Worm (Caenorhabditis elegans) whole organism, midembryonic: Measurements from ENCODE around the gene Y22D7AR.7.

Experiments used
- T22C8.4 ChIP-seq: fragments of 200-800 bp; sonication (Bioruptor generic); IDR thresholded peaks from 2 replicates; pipeline ENCODE4 v1.3.6; 2022; ENCODE audit warnings: missing genetic modification characterization, missing compliant biosample characterization
- cog-1 ChIP-seq: sonication (generic microtip); optimal IDR thresholded peaks from 2 replicates; lab custom pipeline; 2016; ENCODE audit warnings: missing genetic modification characterization, missing compliant biosample characterization
- flt-1 ChIP-seq: fragments of 200-800 bp; sonication (Bioruptor generic); IDR thresholded peaks from 2 replicates; pipeline ENCODE4 v1.3.6; 2022; ENCODE audit warnings: missing genetic modification characterization, missing compliant biosample characterization
- klf-2 ChIP-seq: fragments of 200-800 bp; sonication (Bioruptor generic); conservative IDR thresholded peaks from 2 replicates; pipeline ENCODE4 v1.3.6; 2022; ENCODE audit warnings: missing genetic modification reagents, missing genetic modification characterization, missing compliant biosample characterization
- med-1 ChIP-seq: sonication (generic microtip); optimal IDR thresholded peaks from 2 replicates; lab custom pipeline; 2017; ENCODE audit warnings: missing genetic modification characterization, mild to moderate bottlenecking, missing compliant biosample characterization, antibody characterized with exemption, missing genetic modification reagents; ENCODE audit not compliant: insufficient read depth
- ref-1 ChIP-seq: fragments of 200-800 bp; sonication (Bioruptor generic); conservative IDR thresholded peaks from 2 replicates; pipeline ENCODE4 v1.3.6; 2022; ENCODE audit warnings: missing genetic modification reagents, missing genetic modification characterization, missing compliant biosample characterization
- tab-1 ChIP-seq: fragments of 200-800 bp; sonication (Bioruptor generic); IDR thresholded peaks from 2 replicates; pipeline ENCODE4 v1.3.6; 2022; ENCODE audit warnings: missing genetic modification characterization, missing compliant biosample characterization
- ztf-23 ChIP-seq: fragments of 200-800 bp; sonication (Bioruptor generic); IDR thresholded peaks from 2 replicates; pipeline ENCODE4 v1.3.6; 2022; ENCODE audit warnings: missing genetic modification reagents, missing genetic modification characterization, missing compliant biosample characterization
- ztf-29 ChIP-seq: fragments of 200-800 bp; sonication (Bioruptor generic); IDR thresholded peaks from 2 replicates; pipeline ENCODE4 v1.3.6; 2022; ENCODE audit warnings: missing genetic modification reagents, missing genetic modification characterization, missing compliant biosample characterization

The Y22D7AR.7 gene

DNA sequence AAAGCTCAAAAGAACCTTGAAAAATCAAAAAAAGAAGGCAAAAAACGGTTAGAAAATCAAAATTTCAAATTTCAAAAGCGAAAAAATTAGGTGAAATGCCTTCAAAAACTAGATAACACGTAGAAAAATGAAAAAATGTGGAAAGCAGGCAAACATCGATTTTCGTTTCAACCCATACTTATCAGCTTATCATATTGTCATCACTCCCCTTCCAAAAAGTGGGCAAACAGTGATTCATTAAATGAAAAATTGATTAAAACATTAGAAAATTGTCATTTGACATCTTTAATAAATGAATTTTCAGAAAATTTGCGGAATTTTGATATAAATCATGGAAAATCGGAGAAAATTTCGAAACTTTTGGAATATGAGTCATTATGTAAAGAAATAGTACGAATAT, 26.9 kb downstream of the Y22D7AR.7 start:
- TF ChIP-seq flt-1 (GFP tag; lab: Robert Waterston, UW) (no peak), tab-1 (GFP tag; lab: Robert Waterston, UW) (no peak), klf-2 (GFP tag; lab: Robert Waterston, UW) (no peak)

DNA sequence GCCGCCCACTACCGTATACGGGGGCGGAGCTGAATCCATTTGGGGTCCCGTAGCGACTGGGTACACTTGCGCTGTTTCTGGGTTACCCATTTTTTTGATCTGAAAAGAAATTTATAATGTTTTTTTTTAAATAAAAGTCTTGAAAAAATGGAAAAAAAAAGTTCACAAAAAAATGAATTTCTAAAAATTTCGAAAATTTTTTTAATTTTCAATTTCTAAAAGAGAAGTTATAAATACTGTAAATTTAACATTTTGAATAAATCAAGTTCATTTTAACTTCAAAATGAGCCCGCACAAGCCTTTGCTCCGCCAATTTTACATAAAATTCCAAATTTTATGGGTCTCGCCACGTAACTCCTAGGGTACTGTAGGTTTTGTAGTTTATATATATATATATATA, 28.1 kb downstream of the Y22D7AR.7 start, which contains the start of gene Y22D7AL.15:
TSS of gene Y22D7AL.15 (minus strand) at position 101 of the 400 bp plus-strand sequence.
- TF ChIP-seq flt-1 (GFP tag; lab: Robert Waterston, UW): no peak
- no peak for TF ChIP-seq cog-1 (tag; lab: Kevin White, UChicago)
- TF ChIP-seq ztf-23: no peak
- no peak for TF ChIP-seq klf-2 (GFP tag; lab: Robert Waterston, UW)
- no peak for TF ChIP-seq T22C8.4 (GFP tag; lab: Robert Waterston, UW)
- TF ChIP-seq med-1: no peak
- no peak for TF ChIP-seq ztf-29 (GFP tag; lab: Robert Waterston, UW)
- TF ChIP-seq ref-1 (GFP tag; lab: Robert Waterston, UW): no peak
- TF ChIP-seq tab-1 (GFP tag; lab: Robert Waterston, UW): no peak

DNA sequence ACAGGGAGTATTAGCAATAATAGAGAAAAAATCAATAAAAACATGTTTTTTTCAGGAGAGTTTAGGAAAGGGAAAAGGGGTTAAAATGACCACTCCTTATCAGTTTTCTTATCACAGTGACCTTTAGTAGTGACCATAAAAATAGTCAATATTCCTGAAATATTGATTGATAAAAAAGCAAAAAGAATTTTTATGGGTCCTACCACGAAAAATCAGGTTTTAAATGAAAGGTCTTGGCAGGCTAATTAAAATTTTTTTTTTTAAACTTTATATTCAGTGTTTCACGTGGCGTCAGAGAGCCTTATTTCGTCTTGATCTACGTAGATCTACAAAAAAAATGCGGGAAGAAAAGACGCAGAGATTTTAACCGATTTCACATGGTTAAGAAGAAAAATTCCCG, 30.5 kb downstream of the Y22D7AR.7 start, which contains the start of gene cht-4:
TSS of gene cht-4 (minus strand) at position 101 of the 400 bp plus-strand sequence.
- TF ChIP-seq ztf-23: no peak
- TF ChIP-seq T22C8.4 (GFP tag; lab: Robert Waterston, UW): 0 out of 2 replicates have a peak, but pooled peaks have one; percentile 33

DNA sequence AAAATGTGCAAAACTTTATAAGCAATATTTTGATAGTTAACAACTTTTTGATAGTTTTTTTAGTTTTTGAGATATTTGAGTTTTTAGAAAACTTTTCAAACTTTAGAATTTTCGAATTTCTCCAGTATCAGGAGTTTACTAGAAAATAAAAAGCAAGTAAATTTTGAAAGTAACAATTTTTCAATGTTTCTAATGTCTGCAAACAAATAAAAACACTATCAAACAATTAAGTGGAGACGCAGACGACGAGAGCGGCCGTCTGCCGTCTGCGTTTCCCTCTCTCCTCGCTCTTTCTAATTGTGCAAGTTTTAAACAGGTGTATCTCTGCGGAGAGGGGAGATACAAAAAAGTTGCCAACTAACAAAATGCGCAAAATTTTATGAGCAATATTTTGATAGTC, 35.0 kb downstream of the Y22D7AR.7 start:
- no peak for TF ChIP-seq cog-1 (tag; lab: Kevin White, UChicago)
- no peak for TF ChIP-seq med-1
- TF ChIP-seq T22C8.4 (GFP tag; lab: Robert Waterston, UW): no peak
- no peak for TF ChIP-seq ztf-29 (GFP tag; lab: Robert Waterston, UW)
- no peak for TF ChIP-seq ref-1 (GFP tag; lab: Robert Waterston, UW)
- TF ChIP-seq klf-2 (GFP tag; lab: Robert Waterston, UW): no peak

DNA sequence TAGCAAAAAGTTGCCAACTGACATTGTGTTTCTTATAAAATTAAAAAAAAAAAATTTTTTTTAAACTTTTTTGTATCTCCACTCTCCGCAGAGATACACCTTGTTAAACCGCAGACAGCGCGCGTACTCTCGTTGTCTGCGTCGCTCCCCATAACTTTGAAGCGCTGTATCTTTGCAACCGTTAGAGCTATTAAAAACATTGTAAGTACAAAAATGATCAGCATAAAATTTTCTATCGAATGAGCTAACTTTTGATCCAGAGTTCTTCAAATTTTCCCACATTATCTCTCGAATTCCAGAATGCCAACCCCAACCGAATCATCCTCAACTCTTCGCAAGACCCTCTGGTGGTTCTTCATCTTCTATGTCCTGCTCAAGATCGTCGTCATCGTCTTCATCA, 35.7 kb downstream of the Y22D7AR.7 start, which contains the start of gene Y22D7AL.1:
TSS of gene Y22D7AL.1 (plus strand) at position 301 of the 400 bp plus-strand sequence.
- TF ChIP-seq T22C8.4 (GFP tag; lab: Robert Waterston, UW) (no peak), flt-1 (GFP tag; lab: Robert Waterston, UW) (no peak), cog-1 (tag; lab: Kevin White, UChicago) (no peak), med-1 (no peak), ref-1 (GFP tag; lab: Robert Waterston, UW) (no peak), tab-1 (GFP tag; lab: Robert Waterston, UW) (no peak)

DNA sequence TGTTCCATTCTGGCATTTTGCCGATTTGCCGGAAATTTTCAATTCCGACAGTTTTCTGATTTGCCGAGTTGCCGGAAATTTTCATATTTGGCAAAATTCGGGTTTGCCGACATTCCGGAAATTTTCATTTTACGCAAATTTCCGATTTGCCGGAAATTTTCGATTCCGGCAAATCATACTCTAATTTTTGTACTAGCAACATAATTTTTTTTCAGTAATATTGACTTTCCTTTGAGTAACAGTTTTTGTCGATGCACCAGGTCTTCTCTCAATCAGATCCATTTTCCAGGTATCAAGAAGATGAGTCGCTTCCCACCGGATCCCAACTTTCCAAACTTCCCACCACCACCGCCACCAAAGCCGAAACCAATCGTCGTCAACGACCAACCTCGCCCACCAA, 46.7 kb downstream of the Y22D7AR.7 start, which contains the start of gene Y22D7AL.3:
TSS of gene Y22D7AL.3 (plus strand) at position 301 of the 400 bp plus-strand sequence.
- TF ChIP-seq flt-1 (GFP tag; lab: Robert Waterston, UW) (no peak), med-1 (no peak), ztf-23 (no peak), ztf-29 (GFP tag; lab: Robert Waterston, UW) (no peak), T22C8.4 (GFP tag; lab: Robert Waterston, UW) (no peak), tab-1 (GFP tag; lab: Robert Waterston, UW) (no peak)

DNA sequence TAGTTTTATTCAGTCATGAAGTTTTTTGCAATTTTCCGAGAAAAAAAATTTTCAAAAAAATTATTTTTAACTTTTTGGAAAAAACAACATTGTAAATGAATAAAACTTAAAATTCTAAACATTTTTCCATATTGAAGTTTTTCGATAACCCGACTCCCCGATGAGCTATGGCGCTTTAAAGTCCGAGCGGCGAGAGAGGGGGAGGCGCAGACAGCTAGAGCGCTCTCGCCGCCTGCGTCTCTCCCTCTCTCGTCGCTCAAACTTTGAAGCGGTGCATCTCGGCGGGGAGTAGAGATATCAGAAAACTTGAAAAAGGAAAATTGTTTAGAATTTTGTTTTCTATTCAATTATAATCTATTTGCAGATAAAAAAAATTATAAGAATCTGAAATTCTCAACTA, 49.6 kb downstream of the Y22D7AR.7 start:
- TF ChIP-seq cog-1 (tag; lab: Kevin White, UChicago) (no peak), ztf-23 (no peak), ztf-29 (GFP tag; lab: Robert Waterston, UW) (no peak), T22C8.4 (GFP tag; lab: Robert Waterston, UW) (no peak), ref-1 (GFP tag; lab: Robert Waterston, UW) (no peak), klf-2 (GFP tag; lab: Robert Waterston, UW) (no peak), flt-1 (GFP tag; lab: Robert Waterston, UW) (no peak)

DNA sequence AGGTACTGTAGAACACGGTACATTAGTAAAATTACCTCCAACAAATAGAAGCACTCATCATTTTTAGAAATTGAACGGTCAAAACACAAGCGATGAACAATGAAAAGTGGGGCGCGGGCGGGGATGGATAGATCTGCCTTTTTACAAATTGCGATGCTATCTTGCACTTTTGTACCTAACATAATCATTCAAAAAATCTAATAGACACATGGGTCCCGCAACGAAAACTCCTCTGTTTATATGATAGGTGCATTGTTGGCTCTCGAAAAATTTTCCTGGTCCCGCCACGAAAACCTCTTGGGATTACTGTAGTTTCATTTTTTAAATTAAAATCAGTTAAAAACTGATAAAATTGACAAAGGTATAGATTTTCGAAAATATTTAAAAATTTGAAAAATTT, 53.6 kb downstream of the Y22D7AR.7 start, which contains the start of gene Y22D7AL.11:
TSS of gene Y22D7AL.11 (minus strand) at position 101 of the 400 bp plus-strand sequence.
- TF ChIP-seq ref-1 (GFP tag; lab: Robert Waterston, UW) (no peak), tab-1 (GFP tag; lab: Robert Waterston, UW) (no peak), med-1 (no peak), klf-2 (GFP tag; lab: Robert Waterston, UW) (no peak), ztf-23 (no peak), cog-1 (tag; lab: Kevin White, UChicago) (no peak), flt-1 (GFP tag; lab: Robert Waterston, UW) (no peak), ztf-29 (GFP tag; lab: Robert Waterston, UW) (no peak), T22C8.4 (GFP tag; lab: Robert Waterston, UW) (no peak)
